Fruit fly (Drosophila melanogaster) whole organism, pupa: ENCODE data around the gene CG3792.

ENCODE experiments used
- CG10348 ChIP-seq: fragments of 200-800 bp; sonication (Bioruptor generic); IDR thresholded peaks from 2 replicates; pipeline ENCODE4 v1.3.6; 2022; ENCODE audit warnings: missing biosample characterization, missing genetic modification characterization
- CG13204 ChIP-seq: fragments of 200-800 bp; sonication (Bioruptor generic); optimal IDR thresholded peaks from 2 replicates; lab custom pipeline; 2018; ENCODE audit warnings: missing biosample characterization, mild to moderate bottlenecking, missing genetic modification characterization, moderate library complexity
- CG14655 ChIP-seq: fragments of 200-800 bp; sonication (Bioruptor generic); optimal IDR thresholded peaks from 3 replicates; lab custom pipeline; 2017; ENCODE audit warnings: mild to moderate bottlenecking, missing biosample characterization, missing genetic modification reagents, missing genetic modification characterization
- CG15710 ChIP-seq: fragments of 200-800 bp; sonication (Bioruptor generic); optimal IDR thresholded peaks from 2 replicates; lab custom pipeline; 2018; ENCODE audit warnings: missing biosample characterization, mild to moderate bottlenecking, missing genetic modification characterization, moderate library complexity
- CG32121 ChIP-seq: fragments of 200-800 bp; sonication (Bioruptor generic); IDR thresholded peaks from 2 replicates; pipeline ENCODE4 v1.3.6; 2022; ENCODE audit warnings: missing biosample characterization, missing genetic modification characterization
- CG34367 ChIP-seq: fragments of 200-800 bp; sonication (Bioruptor generic); optimal IDR thresholded peaks from 2 replicates; lab custom pipeline; 2018; ENCODE audit warnings: missing biosample characterization, mild to moderate bottlenecking, missing genetic modification characterization
- CG8159 ChIP-seq: fragments of 200-800 bp; sonication (Bioruptor generic); optimal IDR thresholded peaks from 3 replicates; lab custom pipeline; 2018; ENCODE audit warnings: missing biosample characterization, mild to moderate bottlenecking, missing genetic modification characterization, moderate library complexity
- CG9948 ChIP-seq: fragments of 200-800 bp; sonication (Bioruptor generic); optimal IDR thresholded peaks from 2 replicates; lab custom pipeline; 2018; ENCODE audit warnings: missing biosample characterization, mild to moderate bottlenecking, missing genetic modification characterization, moderate library complexity
- D1 ChIP-seq: fragments of 200-800 bp; sonication (Bioruptor generic); optimal IDR thresholded peaks from 2 replicates; lab custom pipeline; 2018; ENCODE audit warnings: missing biosample characterization, mild to moderate bottlenecking, missing genetic modification characterization, moderate library complexity
- EcR ChIP-seq: fragments of 200-800 bp; sonication (Bioruptor generic); optimal IDR thresholded peaks from 3 replicates; lab custom pipeline; 2019; ENCODE audit warnings: missing biosample characterization, missing genetic modification characterization, mild to moderate bottlenecking, moderate library complexity, missing genetic modification reagents
- Pif1A ChIP-seq: fragments of 200-800 bp; sonication (Bioruptor generic); optimal IDR thresholded peaks from 3 replicates; lab custom pipeline; 2016; ENCODE audit warnings: missing biosample characterization, missing genetic modification characterization
- Pif1B ChIP-seq: fragments of 200-800 bp; sonication (Bioruptor generic); optimal IDR thresholded peaks from 3 replicates; lab custom pipeline; 2016; ENCODE audit warnings: missing biosample characterization, missing genetic modification characterization
- Snoo ChIP-seq: fragments of 200-800 bp; sonication (Bioruptor generic); optimal IDR thresholded peaks from 3 replicates; lab custom pipeline; 2017; ENCODE audit warnings: missing biosample characterization, mild to moderate bottlenecking, missing genetic modification characterization, inconsistent platforms
- rn ChIP-seq: fragments of 200-800 bp; sonication (Bioruptor generic); IDR thresholded peaks from 2 replicates; pipeline ENCODE4 v1.3.6; 2022; ENCODE audit warnings: missing biosample characterization, missing genetic modification characterization

- no peak for TF ChIP-seq CG32121 (GFP tag; lab: Robert Waterston, UW)
- no peak for TF ChIP-seq CG34367 (tag; lab: Kevin White, UChicago)
- no peak for TF ChIP-seq Snoo (tag; lab: Kevin White, UChicago)
- no peak for TF ChIP-seq rn (GFP tag; lab: Robert Waterston, UW)
- TF ChIP-seq Pif1A (GFP tag; lab: Kevin White, UChicago): no peak
- TF ChIP-seq D1 (tag; lab: Kevin White, UChicago): no peak
- TF ChIP-seq Pif1B (GFP tag; lab: Kevin White, UChicago): no peak
- TF ChIP-seq CG8159 (tag; lab: Kevin White, UChicago): no peak
- no peak for TF ChIP-seq CG10348 (GFP tag; lab: Robert Waterston, UW)
- TF ChIP-seq EcR (GFP tag; lab: Kevin White, UChicago): no peak
- no peak for TF ChIP-seq CG14655 (GFP tag; lab: Kevin White, UChicago)
- TF ChIP-seq CG9948 (tag; lab: Kevin White, UChicago): no peak
- TF ChIP-seq CG15710: no peak
- no peak for TF ChIP-seq CG13204 (GFP tag; lab: Kevin White, UChicago)
These were observed 26.4 kb upstream of the CG3792 start, which contains the start of gene Jon25Biii for dm6 chr2L:4950667-4951066.
